Worm (Caenorhabditis elegans): Measurements from ENCODE around the gene Y39A1A.17.
A peak's percentile ranks its signal among the peaks of the same experiment; 100 is the strongest.

Y39A1A.17 gene

DNA sequence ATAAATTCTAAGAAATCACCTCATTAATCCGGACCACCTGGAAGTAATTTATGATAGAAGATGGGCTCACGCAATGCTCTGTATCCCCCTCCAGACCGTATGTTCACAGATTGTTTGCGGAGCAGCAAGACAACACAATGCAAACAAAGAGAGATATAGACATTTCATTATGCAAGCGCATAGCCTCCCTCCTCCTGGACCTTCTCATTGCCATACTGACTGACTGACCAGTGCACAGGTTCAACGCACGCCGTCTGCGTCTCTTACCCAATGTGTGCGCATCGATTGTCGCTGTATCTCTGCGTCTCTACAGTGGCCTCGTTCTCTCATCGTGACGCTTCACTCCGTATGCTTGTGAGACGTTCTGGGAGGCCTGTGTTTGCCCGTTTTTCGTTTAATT lies 39.3 kb downstream of the Y39A1A.17 start:
- peak; percentile 4 for TF ChIP-seq C08G9.2 (tag; optimal IDR thresholded peaks at IDR 0.05)
- peak; percentile 90 for TF ChIP-seq unc-55 (GFP tag; optimal IDR thresholded peaks at IDR 0.05)
- TF ChIP-seq ets-4 (tag; optimal IDR thresholded peaks at IDR 0.05): peak; percentile 47
- no peak for TF ChIP-seq pax-1 (tag; optimal IDR thresholded peaks at IDR 0.05)
- TF ChIP-seq K09A11.1 (tag; optimal IDR thresholded peaks at IDR 0.05; ENCODE audit: insufficient read depth): no peak
- peak; percentile 4 for TF ChIP-seq ztf-16 (tag; optimal IDR thresholded peaks at IDR 0.05)
- peak; percentile 57 for TF ChIP-seq ceh-34 (tag; optimal IDR thresholded peaks at IDR 0.05)
- TF ChIP-seq ceh-2 (tag; optimal IDR thresholded peaks at IDR 0.05): no peak
- TF ChIP-seq ceh-6 (GFP tag; optimal IDR thresholded peaks at IDR 0.05): no peak
- no peak for TF ChIP-seq fkh-6 (tag; optimal IDR thresholded peaks at IDR 0.05)
- TF ChIP-seq sox-2 (GFP tag; IDR thresholded peaks at IDR 0.05): peak; percentile 49
- peak; percentile 67 for TF ChIP-seq ceh-31 (tag; optimal IDR thresholded peaks at IDR 0.05)
- peak; percentile 12 for TF ChIP-seq dve-1 (tag; optimal IDR thresholded peaks at IDR 0.05)
- TF ChIP-seq ceh-48 (tag; optimal IDR thresholded peaks at IDR 0.05): peak; percentile 77
- peak; percentile 75 for TF ChIP-seq tbx-2 (tag; optimal IDR thresholded peaks at IDR 0.05)
- peak; percentile 50 for TF ChIP-seq ref-2 (tag; optimal IDR thresholded peaks at IDR 0.05)
- peak; percentile 84 for TF ChIP-seq nfya-1 (tag; optimal IDR thresholded peaks at IDR 0.05)
- peak; percentile 16 for TF ChIP-seq ceh-19 (GFP tag; optimal IDR thresholded peaks at IDR 0.05)
- TF ChIP-seq hlh-30 (tag; optimal IDR thresholded peaks at IDR 0.05; ENCODE audit: insufficient read depth): peak; percentile 80
- no peak for TF ChIP-seq zip-5 (tag; optimal IDR thresholded peaks at IDR 0.05)
- peak; percentile 14 for TF ChIP-seq unc-42 (tag; optimal IDR thresholded peaks at IDR 0.05)
- no peak for TF ChIP-seq hlh-6 (tag; optimal IDR thresholded peaks at IDR 0.05)

DNA sequence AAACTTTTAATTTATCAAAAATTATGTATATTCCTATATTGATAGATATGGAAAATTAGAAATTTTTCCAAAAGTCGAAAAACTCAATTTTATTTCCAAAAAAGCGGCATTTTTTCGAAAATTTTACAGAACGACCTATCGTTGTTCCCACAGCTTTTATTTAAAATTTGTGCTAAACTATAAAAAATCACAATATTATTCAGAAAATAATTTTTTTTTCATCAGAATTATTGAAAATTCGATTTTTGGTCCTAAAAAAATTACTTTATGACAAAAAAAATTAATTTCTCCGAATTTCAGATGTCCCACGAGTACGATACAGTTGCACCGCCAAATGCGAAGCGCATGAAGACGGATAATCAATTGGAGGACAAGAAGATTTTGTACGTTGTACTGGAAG lies 41.7 kb downstream of the Y39A1A.17 start, which contains the start of gene emg-1:
emg-1 (plus strand) TSS at position 301 of the 400 bp plus-strand sequence.
- TF ChIP-seq nhr-232 (tag; optimal IDR thresholded peaks at IDR 0.05) (no peak), pqm-1 (tag; optimal IDR thresholded peaks at IDR 0.05) (no peak), elt-2 (tag; optimal IDR thresholded peaks at IDR 0.05) (no peak), dve-1 (tag; optimal IDR thresholded peaks at IDR 0.05) (no peak), lin-11 (tag; optimal IDR thresholded peaks at IDR 0.05) (no peak), ceh-48 (tag; optimal IDR thresholded peaks at IDR 0.05) (no peak), hlh-30 (tag; optimal IDR thresholded peaks at IDR 0.05; ENCODE audit: insufficient read depth) (no peak)

DNA sequence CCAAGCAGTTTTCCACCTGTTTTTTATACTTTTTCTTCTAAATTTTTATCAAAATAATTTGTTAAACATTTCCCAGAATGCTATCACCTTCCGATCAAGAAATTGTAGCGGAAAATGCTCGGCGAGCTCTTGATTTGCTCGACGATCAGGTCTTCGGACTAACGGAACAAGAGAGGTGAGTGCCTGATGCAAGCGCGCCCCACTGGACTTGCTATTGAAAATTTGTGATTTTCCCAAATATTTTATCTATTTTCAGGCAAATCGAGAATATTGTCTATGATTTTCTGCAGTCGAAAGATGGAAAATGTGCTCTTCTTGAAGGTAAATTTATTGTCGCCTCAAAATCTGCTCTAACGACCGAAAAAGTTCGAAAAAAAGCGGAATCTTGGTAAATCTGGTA lies 44.8 kb downstream of the Y39A1A.17 start, which contains the start of gene orc-4:
orc-4 (plus strand) TSS at position 77 of the 400 bp plus-strand sequence.
- TF ChIP-seq ceh-2 (tag; optimal IDR thresholded peaks at IDR 0.05) (no peak), sdc-2 (tag; optimal IDR thresholded peaks at IDR 0.05) (no peak), ceh-31 (tag; optimal IDR thresholded peaks at IDR 0.05) (no peak), ref-2 (tag; optimal IDR thresholded peaks at IDR 0.05) (no peak)

DNA sequence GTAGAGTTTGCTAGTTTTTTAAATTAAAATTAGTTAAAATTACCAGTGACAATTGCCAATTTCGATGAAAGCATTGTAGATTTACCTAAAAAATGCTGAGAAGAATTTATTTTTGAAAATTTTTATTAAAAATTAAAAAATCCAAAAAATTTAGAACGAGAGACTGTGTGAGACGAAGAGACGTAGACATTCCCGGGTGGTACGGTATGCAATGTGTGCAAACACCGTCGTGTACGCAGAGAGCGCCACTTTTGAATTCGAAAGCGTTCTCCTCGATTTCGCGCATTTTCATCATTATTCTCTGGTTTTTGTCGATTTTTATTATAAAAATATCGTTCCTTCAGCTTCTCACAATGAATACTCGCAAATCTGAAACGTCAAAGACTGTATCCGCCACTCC lies 48.1 kb downstream of the Y39A1A.17 start, which contains the start of the genes dhs-11 and orc-1:
dhs-11 (minus strand) TSS at position 85 of the 400 bp plus-strand sequence.
orc-1 (plus strand) TSS at position 349 of the 400 bp plus-strand sequence.
- peak; percentile 22 for TF ChIP-seq nfya-1 (tag; optimal IDR thresholded peaks at IDR 0.05)
- no peak for TF ChIP-seq lim-6 (tag; optimal IDR thresholded peaks at IDR 0.05)
